Worm (Caenorhabditis elegans) whole organism, mixed stage, embryonic: Measurements from ENCODE around the gene magu-1.

Experiments used
- M03D4.4 ChIP-seq: sonication (generic microtip); optimal IDR thresholded peaks from 2 replicates; lab custom pipeline; 2017; ENCODE audit warnings: mild to moderate bottlenecking, missing genetic modification characterization, missing compliant biosample characterization
- bed-3 ChIP-seq: fragments of 200-800 bp; sonication (Bioruptor generic); optimal IDR thresholded peaks from 3 replicates; lab custom pipeline; 2018; ENCODE audit warnings: mild to moderate bottlenecking, missing genetic modification characterization, moderate library complexity, missing compliant biosample characterization
- blmp-1 ChIP-seq: fragments of 150-350 bp; optimal IDR thresholded peaks from 2 replicates; lab custom pipeline; 2014; ENCODE audit warnings: missing biosample characterization, missing genetic modification characterization
- ceh-39 ChIP-seq: fragments of 150-350 bp; optimal IDR thresholded peaks from 2 replicates; lab custom pipeline; 2014; ENCODE audit warnings: missing biosample characterization, missing genetic modification characterization
- ceh-43 ChIP-seq: fragments of 200-800 bp; sonication (Bioruptor generic); optimal IDR thresholded peaks from 2 replicates; lab custom pipeline; 2018; ENCODE audit warnings: mild to moderate bottlenecking, missing genetic modification characterization, moderate library complexity, missing compliant biosample characterization
- ceh-83 ChIP-seq: fragments of 200-800 bp; sonication (Bioruptor generic); optimal IDR thresholded peaks from 2 replicates; lab custom pipeline; 2018; ENCODE audit warnings: mild to moderate bottlenecking, missing genetic modification characterization, missing compliant biosample characterization
- ces-1 ChIP-seq: fragments of 150-350 bp; optimal IDR thresholded peaks from 2 replicates; lab custom pipeline; 2014; ENCODE audit warnings: missing biosample characterization, missing genetic modification reagents, missing genetic modification characterization
- cnd-1 ChIP-seq: fragments of 200-800 bp; sonication (Bioruptor generic); optimal IDR thresholded peaks from 2 replicates; lab custom pipeline; 2018; ENCODE audit warnings: mild to moderate bottlenecking, missing genetic modification characterization, missing compliant biosample characterization
- drap-1 ChIP-seq: fragments of 200-800 bp; sonication (Bioruptor generic); optimal IDR thresholded peaks from 3 replicates; lab custom pipeline; 2018; ENCODE audit warnings: mild to moderate bottlenecking, missing genetic modification characterization, missing compliant biosample characterization
- elt-1 ChIP-seq: sonication (generic microtip); optimal IDR thresholded peaks from 2 replicates; lab custom pipeline; 2017; ENCODE audit warnings: missing genetic modification characterization, mild to moderate bottlenecking, missing compliant biosample characterization, antibody characterized with exemption, moderate library complexity, borderline replicate concordance; ENCODE audit not compliant: insufficient read depth
- elt-3 ChIP-seq: fragments of 150-350 bp; optimal IDR thresholded peaks from 2 replicates; lab custom pipeline; 2014; ENCODE audit warnings: missing biosample characterization, missing genetic modification characterization
- flh-1 ChIP-seq: fragments of 200-800 bp; sonication (Bioruptor generic); optimal IDR thresholded peaks from 2 replicates; lab custom pipeline; 2018; ENCODE audit warnings: mild to moderate bottlenecking, missing genetic modification characterization, moderate library complexity, missing compliant biosample characterization
- ham-2 ChIP-seq: fragments of 200-800 bp; sonication (Bioruptor generic); optimal IDR thresholded peaks from 2 replicates; lab custom pipeline; 2018; ENCODE audit warnings: mild to moderate bottlenecking, missing genetic modification characterization, missing compliant biosample characterization
- hlh-1 ChIP-seq: fragments of 150-350 bp; optimal IDR thresholded peaks from 2 replicates; lab custom pipeline; 2014; ENCODE audit warnings: missing biosample characterization, missing genetic modification reagents, missing genetic modification characterization
- lin-13 ChIP-seq: fragments of 150-350 bp; optimal IDR thresholded peaks from 2 replicates; lab custom pipeline; 2014; ENCODE audit warnings: missing biosample characterization, missing genetic modification characterization
- lin-32 ChIP-seq: fragments of 200-800 bp; sonication (Bioruptor generic); optimal IDR thresholded peaks from 2 replicates; lab custom pipeline; 2018; ENCODE audit warnings: mild to moderate bottlenecking, missing genetic modification characterization, missing compliant biosample characterization
- lsy-2 ChIP-seq: fragments of 150-350 bp; optimal IDR thresholded peaks from 2 replicates; lab custom pipeline; 2014; ENCODE audit warnings: missing biosample characterization, missing genetic modification characterization
- mab-5 ChIP-seq: fragments of 150-350 bp; optimal IDR thresholded peaks from 2 replicates; lab custom pipeline; 2014; ENCODE audit warnings: missing biosample characterization, missing genetic modification characterization
- mep-1 ChIP-seq: fragments of 150-350 bp; optimal IDR thresholded peaks from 2 replicates; lab custom pipeline; 2017; ENCODE audit warnings: missing biosample characterization, missing genetic modification reagents, missing genetic modification characterization, inconsistent platforms
- mls-2 ChIP-seq: sonication (generic microtip); optimal IDR thresholded peaks from 2 replicates; lab custom pipeline; 2016; ENCODE audit warnings: mild to moderate bottlenecking, missing genetic modification characterization, moderate library complexity, missing compliant biosample characterization
- nhr-12 ChIP-seq: fragments of 150-350 bp; optimal IDR thresholded peaks from 2 replicates; lab custom pipeline; 2014; ENCODE audit warnings: missing biosample characterization, missing genetic modification characterization
- nhr-2 ChIP-seq: fragments of 150-350 bp; optimal IDR thresholded peaks from 2 replicates; lab custom pipeline; 2014; ENCODE audit warnings: missing biosample characterization, missing genetic modification characterization
- nhr-237 ChIP-seq: fragments of 150-350 bp; optimal IDR thresholded peaks from 2 replicates; lab custom pipeline; 2014; ENCODE audit warnings: missing biosample characterization, missing genetic modification characterization
- nhr-28 ChIP-seq: fragments of 150-350 bp; optimal IDR thresholded peaks from 2 replicates; lab custom pipeline; 2014; ENCODE audit warnings: missing biosample characterization, missing genetic modification characterization
- nhr-76 ChIP-seq: sonication (generic microtip); optimal IDR thresholded peaks from 2 replicates; lab custom pipeline; 2017; ENCODE audit warnings: missing biosample characterization, missing genetic modification characterization
- pha-4 ChIP-seq: fragments of 150-350 bp; optimal IDR thresholded peaks from 2 replicates; lab custom pipeline; 2018; ENCODE audit warnings: missing biosample characterization, missing genetic modification reagents, missing genetic modification characterization
- sem-2 ChIP-seq: fragments of 200-800 bp; sonication (Bioruptor generic); optimal IDR thresholded peaks from 2 replicates; lab custom pipeline; 2018; ENCODE audit warnings: mild to moderate bottlenecking, missing genetic modification characterization, missing compliant biosample characterization
- snpc-4 ChIP-seq: fragments of 150-350 bp; optimal IDR thresholded peaks from 2 replicates; lab custom pipeline; 2014; ENCODE audit warnings: missing biosample characterization, missing genetic modification characterization
- sptf-1 ChIP-seq: sonication (generic microtip); optimal IDR thresholded peaks from 2 replicates; lab custom pipeline; 2017; ENCODE audit warnings: mild to moderate bottlenecking, missing genetic modification characterization, moderate library complexity, missing compliant biosample characterization
- tbx-8 ChIP-seq: fragments of 200-800 bp; sonication (Bioruptor generic); optimal IDR thresholded peaks from 2 replicates; lab custom pipeline; 2018; ENCODE audit warnings: mild to moderate bottlenecking, missing genetic modification characterization, moderate library complexity, missing compliant biosample characterization
- unc-120 ChIP-seq: sonication (generic microtip); optimal IDR thresholded peaks from 2 replicates; lab custom pipeline; 2017; ENCODE audit warnings: missing genetic modification characterization, missing compliant biosample characterization; ENCODE audit not compliant: poor library complexity, severe bottlenecking
- unc-39 ChIP-seq: fragments of 150-350 bp; optimal IDR thresholded peaks from 2 replicates; lab custom pipeline; 2014; ENCODE audit warnings: missing biosample characterization, missing genetic modification characterization
- unc-62 ChIP-seq: fragments of 150-350 bp; optimal IDR thresholded peaks from 2 replicates; lab custom pipeline; 2014; ENCODE audit warnings: missing biosample characterization, missing genetic modification reagents, missing genetic modification characterization
- zip-8 ChIP-seq: fragments of 150-350 bp; optimal IDR thresholded peaks from 2 replicates; lab custom pipeline; 2014; ENCODE audit warnings: missing biosample characterization, missing genetic modification characterization
- ztf-11 ChIP-seq: fragments of 150-350 bp; optimal IDR thresholded peaks from 2 replicates; lab custom pipeline; 2014; ENCODE audit warnings: missing biosample characterization, missing genetic modification characterization

magu-1 gene

DNA sequence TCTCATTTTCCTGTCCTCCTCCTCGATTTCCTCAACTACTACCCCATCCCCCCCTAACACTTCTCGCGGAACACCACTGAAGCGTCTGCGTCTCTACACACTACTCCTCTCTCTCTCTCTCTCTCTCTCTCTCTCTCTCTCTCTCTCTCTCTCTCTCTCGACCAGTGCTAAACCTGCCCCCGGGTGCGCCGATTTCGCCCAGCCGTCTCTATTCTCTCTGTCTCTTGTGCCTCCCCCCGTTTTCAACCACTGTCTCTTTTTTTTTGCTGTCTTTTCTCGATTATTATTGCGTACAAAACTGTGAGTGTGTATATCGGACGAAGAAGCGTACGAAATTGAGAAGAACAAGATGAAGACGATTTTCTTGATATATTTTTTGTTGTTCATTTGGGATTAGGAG is 38.5 kb downstream of the magu-1 start:
- TF ChIP-seq mab-5 (tag; lab: Kevin White, UChicago), result no peak
- peak; percentile 54 for TF ChIP-seq ceh-83 (GFP tag; lab: Kevin White, UChicago)
- TF ChIP-seq snpc-4 (tag; lab: Kevin White, UChicago), result no peak
- no peak for TF ChIP-seq zip-8
- no peak for TF ChIP-seq hlh-1
- TF ChIP-seq mls-2 (tag; lab: Kevin White, UChicago), result peak; percentile 52
- TF ChIP-seq ham-2 (GFP tag; lab: Kevin White, UChicago), result peak; percentile 74
- TF ChIP-seq nhr-2, result no peak
- TF ChIP-seq nhr-28 (tag; lab: Kevin White, UChicago), result no peak
- peak; percentile 23 for TF ChIP-seq elt-1
- TF ChIP-seq bed-3 (GFP tag; lab: Kevin White, UChicago), result no peak
- TF ChIP-seq ceh-39 (tag; lab: Kevin White, UChicago), result no peak
- no peak for TF ChIP-seq flh-1 (GFP tag; lab: Kevin White, UChicago)
- no peak for TF ChIP-seq nhr-76
- TF ChIP-seq sem-2 (GFP tag; lab: Kevin White, UChicago), result no peak
- TF ChIP-seq nhr-237 (tag; lab: Kevin White, UChicago), result peak; percentile 30
- TF ChIP-seq blmp-1 (tag; lab: Kevin White, UChicago), result no peak
- TF ChIP-seq lsy-2 (tag; lab: Kevin White, UChicago), result peak; percentile 35
- peak; percentile 23 for TF ChIP-seq pha-4 (tag; lab: Kevin White, UChicago)
- TF ChIP-seq tbx-8, result no peak
- TF ChIP-seq mep-1, result no peak
- TF ChIP-seq cnd-1 (tag; lab: Kevin White, UChicago), result peak; percentile 28
- TF ChIP-seq ces-1 (GFP tag; lab: Kevin White, UChicago), result peak; percentile 38
- no peak for TF ChIP-seq unc-39 (tag; lab: Kevin White, UChicago)
- TF ChIP-seq drap-1 (GFP tag; lab: Kevin White, UChicago), result peak; percentile 43
- TF ChIP-seq ztf-11 (tag; lab: Kevin White, UChicago), result peak; percentile 16
- no peak for TF ChIP-seq elt-3
- no peak for TF ChIP-seq ceh-43
- no peak for TF ChIP-seq nhr-12 (tag; lab: Kevin White, UChicago)
- TF ChIP-seq unc-62 (GFP tag; lab: Kevin White, UChicago), result no peak
- peak; percentile 49 for TF ChIP-seq unc-120 (tag; lab: Kevin White, UChicago)
- peak; percentile 47 for TF ChIP-seq M03D4.4 (tag; lab: Kevin White, UChicago)
- peak; percentile 36 for TF ChIP-seq lin-13 (tag; lab: Kevin White, UChicago)
- TF ChIP-seq lin-32, result no peak
- peak; percentile 68 for TF ChIP-seq sptf-1 (tag; lab: Kevin White, UChicago)

DNA sequence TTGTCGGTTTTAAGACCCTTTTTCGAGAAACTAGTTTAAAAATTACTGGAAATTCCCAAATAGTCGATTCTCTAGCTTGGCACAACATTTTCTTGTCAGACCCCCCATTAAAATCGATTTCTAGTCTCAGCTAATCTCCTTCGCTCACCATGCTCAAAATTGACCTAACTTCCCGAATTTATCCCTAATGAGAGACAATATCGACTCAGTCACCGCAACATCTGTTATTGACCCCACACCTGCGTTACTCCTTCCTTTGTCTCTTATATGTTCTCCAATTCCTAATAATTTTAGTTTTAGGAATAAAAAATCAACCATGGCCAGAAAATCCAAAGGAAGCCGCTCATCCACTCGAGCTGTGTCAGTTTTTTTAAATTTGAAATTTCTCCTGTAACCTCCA is 42.5 kb downstream of the magu-1 start, which contains the start of gene cec-8:
Gene cec-8, plus strand, starts transcription at position 301 of the 400 bp plus-strand sequence.
- TF ChIP-seq snpc-4 (tag; lab: Kevin White, UChicago) (no peak), flh-1 (GFP tag; lab: Kevin White, UChicago) (no peak), nhr-76 (no peak)

DNA sequence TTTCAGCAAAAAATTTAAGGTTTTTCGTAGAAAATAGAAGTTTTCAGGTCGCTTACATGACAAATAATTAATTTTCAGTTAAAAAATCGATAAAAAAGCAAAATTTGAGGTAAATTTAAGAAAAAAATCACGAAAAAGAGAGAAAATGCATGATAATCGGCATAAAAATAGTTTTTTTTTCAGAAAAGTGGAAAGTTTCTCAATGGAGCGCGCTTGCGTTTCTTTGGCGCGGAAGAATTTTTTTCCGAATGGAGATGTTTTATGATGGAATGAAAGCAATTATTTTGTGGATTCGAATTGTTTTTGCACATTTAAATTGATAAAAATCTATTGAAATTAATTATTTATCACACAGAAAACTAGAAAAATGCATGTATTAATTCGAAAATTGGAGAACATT is 47.6 kb downstream of the magu-1 start:
- TF ChIP-seq ceh-43, result no peak
- TF ChIP-seq cnd-1 (tag; lab: Kevin White, UChicago), result no peak
- TF ChIP-seq lsy-2 (tag; lab: Kevin White, UChicago), result no peak

DNA sequence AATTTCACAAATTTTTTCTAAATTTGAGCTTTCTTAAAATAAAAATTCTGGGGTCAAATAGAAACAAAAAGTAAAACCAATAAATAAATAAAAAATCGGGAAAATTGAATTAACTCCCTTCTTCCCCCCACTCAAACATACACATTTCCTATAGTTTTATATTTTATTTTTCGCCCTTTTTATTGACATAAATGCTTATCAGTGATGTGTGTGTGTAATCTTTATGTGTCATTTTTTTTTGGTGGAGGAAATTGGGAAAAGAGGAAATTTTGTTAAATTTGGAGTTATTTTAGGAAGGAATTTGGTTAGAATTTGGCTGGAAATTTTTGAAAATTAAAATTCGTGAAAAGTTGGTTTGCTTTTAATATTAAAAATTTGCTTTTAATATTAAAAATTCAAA is 48.9 kb downstream of the magu-1 start:
- TF ChIP-seq drap-1 (GFP tag; lab: Kevin White, UChicago) (no peak), elt-3 (no peak), unc-39 (tag; lab: Kevin White, UChicago) (no peak), lin-32 (no peak), snpc-4 (tag; lab: Kevin White, UChicago) (no peak), nhr-237 (tag; lab: Kevin White, UChicago) (no peak), pha-4 (tag; lab: Kevin White, UChicago) (no peak), lin-13 (tag; lab: Kevin White, UChicago) (no peak), elt-1 (no peak), sptf-1 (tag; lab: Kevin White, UChicago) (no peak), nhr-12 (tag; lab: Kevin White, UChicago) (no peak), mep-1 (no peak), lsy-2 (tag; lab: Kevin White, UChicago) (no peak), tbx-8 (no peak), bed-3 (GFP tag; lab: Kevin White, UChicago) (no peak), ceh-43 (no peak), mls-2 (tag; lab: Kevin White, UChicago) (no peak), hlh-1 (no peak), cnd-1 (tag; lab: Kevin White, UChicago) (no peak)
